Worm (Caenorhabditis elegans) whole organism, L2 larva: ENCODE data around the gene C17F4.3.

ENCODE experiments used
- F13H6.1 ChIP-seq: sonication (generic microtip); optimal IDR thresholded peaks from 2 replicates; lab custom pipeline; 2016; ENCODE audit warnings: missing genetic modification characterization, missing compliant biosample characterization
- blmp-1 ChIP-seq: sonication (generic microtip); optimal IDR thresholded peaks from 2 replicates; lab custom pipeline; 2017; ENCODE audit warnings: missing genetic modification characterization, mild to moderate bottlenecking, missing compliant biosample characterization, antibody characterized with exemption, moderate library complexity; ENCODE audit not compliant: insufficient read depth
- egl-27 ChIP-seq: sonication (generic microtip); optimal IDR thresholded peaks from 3 replicates; lab custom pipeline; 2017; ENCODE audit warnings: missing biosample characterization, missing genetic modification reagents, missing genetic modification characterization
- lin-13 ChIP-seq: fragments of 150-350 bp; optimal IDR thresholded peaks from 2 replicates; lab custom pipeline; 2014; ENCODE audit warnings: missing biosample characterization, missing genetic modification reagents, missing genetic modification characterization
- mdl-1 ChIP-seq, 2 experiments: fragments of 150-350 bp in 1 of 2; sonication (generic microtip) in 1 of 2; optimal IDR thresholded peaks; 2 replicates each; lab custom pipeline; 2017; ENCODE audit warnings: missing biosample characterization in 2 of 2, missing genetic modification characterization in 2 of 2
- snpc-4 ChIP-seq: fragments of 150-350 bp; optimal IDR thresholded peaks from 2 replicates; lab custom pipeline; 2014; ENCODE audit warnings: missing biosample characterization, missing genetic modification characterization
- zag-1 ChIP-seq: fragments of 150-350 bp; optimal IDR thresholded peaks from 2 replicates; lab custom pipeline; 2014; ENCODE audit warnings: missing biosample characterization, missing genetic modification characterization

- no peak for TF ChIP-seq F13H6.1 (tag; lab: Kevin White, UChicago)
- no peak for TF ChIP-seq blmp-1
- no peak for TF ChIP-seq lin-13
- TF ChIP-seq mdl-1 (tag; optimal IDR thresholded peaks at IDR 0.05; lab: Kevin White, UChicago): no peak
- no peak for TF ChIP-seq snpc-4
- no peak for TF ChIP-seq zag-1 (tag; lab: Kevin White, UChicago)
- no peak for TF ChIP-seq egl-27 (tag; lab: Kevin White, UChicago)
These were observed 36.9 kb upstream of the C17F4.3 start, which contains the start of gene sri-50 for ce11 chrII:3203415-3203814.
